Worm (Caenorhabditis elegans) whole organism, early embryonic: ENCODE measurements around the gene M01F1.8.

ENCODE experiments used
- F13C5.2 ChIP-seq: sonication (generic microtip); optimal IDR thresholded peaks from 2 replicates; lab custom pipeline; 2017; ENCODE audit warnings: mild to moderate bottlenecking, missing genetic modification characterization, inconsistent platforms, missing compliant biosample characterization
- ama-1 ChIP-seq: fragments of 150-350 bp; optimal IDR thresholded peaks from 2 replicates; lab custom pipeline; 2014
- flt-1 ChIP-seq: fragments of 200-800 bp; sonication (Bioruptor generic); IDR thresholded peaks from 2 replicates; pipeline ENCODE4 v1.3.6; 2022; ENCODE audit warnings: missing genetic modification characterization, missing compliant biosample characterization
- hmbx-1 ChIP-seq: sonication (generic microtip); optimal IDR thresholded peaks from 2 replicates; lab custom pipeline; 2016; ENCODE audit warnings: mild to moderate bottlenecking, missing genetic modification characterization, missing compliant biosample characterization
- pes-1 ChIP-seq: fragments of 200-800 bp; sonication (Bioruptor generic); IDR thresholded peaks from 2 replicates; pipeline ENCODE4 v1.3.6; 2022; ENCODE audit warnings: missing genetic modification reagents, missing genetic modification characterization, missing compliant biosample characterization
- scrt-1 ChIP-seq: fragments of 200-800 bp; sonication (Bioruptor generic); IDR thresholded peaks from 2 replicates; pipeline ENCODE4 v1.3.6; 2022; ENCODE audit warnings: missing genetic modification characterization, missing compliant biosample characterization
- tbx-11 ChIP-seq: fragments of 200-800 bp; sonication (Bioruptor generic); IDR thresholded peaks from 2 replicates; pipeline ENCODE4 v1.3.6; 2022; ENCODE audit warnings: missing genetic modification characterization, missing compliant biosample characterization
- tra-4 ChIP-seq: sonication (generic microtip); optimal IDR thresholded peaks from 2 replicates; lab custom pipeline; 2017; ENCODE audit warnings: missing genetic modification characterization, missing compliant biosample characterization

- TF ChIP-seq pes-1 (GFP tag; lab: Robert Waterston, UW) (no peak), flt-1 (GFP tag; lab: Robert Waterston, UW) (no peak), ama-1 (lab: Kevin White, UChicago) (no peak), scrt-1 (no peak), F13C5.2 (tag; lab: Kevin White, UChicago) (no peak), hmbx-1 (tag; lab: Kevin White, UChicago) (no peak), tra-4 (tag; lab: Kevin White, UChicago) (no peak), tbx-11 (no peak)
These were observed 39.8 kb upstream of the M01F1.8 start for ce11 chrIII:3542105-3542504.
